Worm (Caenorhabditis elegans): Measurements from ENCODE around the gene unc-82.

ce11 chrIV:7404934-7405632 is 19.2 kb upstream of the unc-82 start, which contains the start of the genes C48A7.16 and egl-19:
- TF ChIP-seq ztf-6 (GFP tag; IDR thresholded peaks at IDR 0.05) (no peak), lir-1 (GFP tag; conservative IDR thresholded peaks at IDR 0.05) (no peak), cebp-2 (GFP tag; IDR thresholded peaks at IDR 0.05) (no peak), lin-26 (GFP tag; IDR thresholded peaks at IDR 0.05) (no peak), let-526 (GFP tag; IDR thresholded peaks at IDR 0.05) (no peak), pha-4 (tag; optimal IDR thresholded peaks at IDR 0.05) (no peak), ama-1 (optimal IDR thresholded peaks at IDR 0.05) (no peak), ama-1 (GFP tag; optimal IDR thresholded peaks at IDR 0.05) (no peak), lin-40 (tag; optimal IDR thresholded peaks at IDR 0.05) (no peak), Y53G8AR.9 (GFP tag; conservative IDR thresholded peaks at IDR 0.05) (no peak), unc-62 (GFP tag; optimal IDR thresholded peaks at IDR 0.05) (no peak), ztf-28 (GFP tag; IDR thresholded peaks at IDR 0.05) (no peak), ZK185.1 (tag; optimal IDR thresholded peaks at IDR 0.05; ENCODE audit: poor library complexity, severe bottlenecking) (no peak)

Measured in whole organism, young adult.